Worm (Caenorhabditis elegans): Measurements from ENCODE around the gene nipa-1.
A peak's percentile ranks its signal among the peaks of the same experiment; 100 is the strongest.

Gene nipa-1

ce11 chrIII:3086471-3086870, 40.5 kb downstream of the nipa-1 start, which contains the start of gene sft-1:
Gene sft-1 (plus strand): TSS chrIII:3086671.
- TF ChIP-seq scrt-1 (GFP tag; IDR thresholded peaks at IDR 0.05) (no peak), aly-1 (tag; optimal IDR thresholded peaks at IDR 0.05) (no peak), sea-1 (GFP tag; conservative IDR thresholded peaks at IDR 0.05) (no peak), ceh-36 (tag; optimal IDR thresholded peaks at IDR 0.05) (no peak), tbx-37 (GFP tag; conservative IDR thresholded peaks at IDR 0.05) (no peak), flt-1 (GFP tag; IDR thresholded peaks at IDR 0.05) (no peak), hnd-1 (tag; optimal IDR thresholded peaks at IDR 0.05) (no peak), hmg-4 (GFP tag; optimal IDR thresholded peaks at IDR 0.05) (no peak), ama-1 (optimal IDR thresholded peaks at IDR 0.05) (no peak), ets-7 (tag; optimal IDR thresholded peaks at IDR 0.05) (no peak), F13C5.2 (tag; optimal IDR thresholded peaks at IDR 0.05) (no peak), tbx-11 (GFP tag; IDR thresholded peaks at IDR 0.05) (no peak), pes-1 (GFP tag; IDR thresholded peaks at IDR 0.05) (no peak), tra-4 (tag; optimal IDR thresholded peaks at IDR 0.05) (no peak), hmbx-1 (tag; optimal IDR thresholded peaks at IDR 0.05) (no peak), ceh-13 (GFP tag; optimal IDR thresholded peaks at IDR 0.05) (no peak), B0310.2 (tag; optimal IDR thresholded peaks at IDR 0.05) (no peak)

DNA sequence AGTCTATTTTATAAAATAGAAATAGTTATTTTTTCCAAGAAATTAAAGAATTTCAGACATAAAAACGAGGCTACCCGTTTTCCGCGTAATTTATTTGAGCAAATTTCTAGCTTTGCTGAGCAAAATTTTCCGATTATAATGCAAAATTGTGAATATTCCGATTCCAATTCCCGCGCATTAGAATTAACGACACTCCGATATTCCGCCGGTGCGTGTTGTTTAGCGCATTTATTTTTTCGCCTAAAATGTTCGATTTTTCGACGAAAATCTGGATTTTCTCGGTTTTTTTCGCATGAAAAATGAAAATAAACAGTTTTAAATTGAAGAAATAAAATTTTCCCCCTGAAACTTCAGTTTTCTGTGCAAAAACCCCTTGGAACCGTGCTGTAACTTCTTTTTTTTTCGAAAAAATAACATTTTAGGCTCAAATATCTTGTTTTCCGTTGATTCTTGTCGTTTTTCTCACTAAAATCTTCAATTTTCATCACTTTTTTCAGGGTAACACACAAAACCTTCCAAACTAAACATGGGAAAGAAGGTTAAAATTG, 56.8 kb downstream of the nipa-1 start, which contains the start of gene H06I04.3:
Gene H06I04.3 (plus strand): TSS at position 498 of the 548 bp plus-strand sequence.
- no peak for TF ChIP-seq flt-1 (GFP tag; IDR thresholded peaks at IDR 0.05)
- TF ChIP-seq F13C5.2 (tag; optimal IDR thresholded peaks at IDR 0.05), result peak; percentile 35

DNA sequence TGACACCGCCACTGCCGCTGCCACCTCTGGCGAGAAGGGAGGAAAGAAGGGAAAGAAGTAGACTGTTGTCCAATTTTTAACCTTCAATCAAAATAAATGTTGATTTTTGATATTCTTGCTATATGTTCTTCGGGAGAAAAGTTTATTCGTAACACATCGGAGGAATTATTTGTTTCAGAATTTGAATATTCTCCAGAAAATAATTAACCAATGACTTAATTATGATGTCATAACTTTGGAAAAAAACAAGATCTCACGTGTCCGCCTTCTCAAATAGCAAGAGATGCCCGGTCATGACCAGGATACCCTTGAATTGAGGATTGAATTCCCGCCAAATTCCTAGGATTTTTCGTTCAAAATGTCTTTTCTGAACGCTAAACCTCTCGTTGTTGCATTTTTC, 57.8 kb downstream of the nipa-1 start:
- no peak for TF ChIP-seq hmbx-1 (tag; optimal IDR thresholded peaks at IDR 0.05)
- no peak for TF ChIP-seq ceh-13 (GFP tag; optimal IDR thresholded peaks at IDR 0.05)
- no peak for TF ChIP-seq B0310.2 (tag; optimal IDR thresholded peaks at IDR 0.05)
- TF ChIP-seq F13C5.2 (tag; optimal IDR thresholded peaks at IDR 0.05), result no peak
- no peak for TF ChIP-seq tbx-37 (GFP tag; conservative IDR thresholded peaks at IDR 0.05)
- no peak for TF ChIP-seq ets-7 (tag; optimal IDR thresholded peaks at IDR 0.05)

ce11 chrIII:3067909-3068455, 58.9 kb downstream of the nipa-1 start, which contains the start of gene ubl-1:
Gene ubl-1 (plus strand): TSS chrIII:3068310.
- TF ChIP-seq ceh-36 (tag; optimal IDR thresholded peaks at IDR 0.05) (no peak), F13C5.2 (tag; optimal IDR thresholded peaks at IDR 0.05) (peak; percentile 31)

ce11 chrIII:3066769-3067168, 60.2 kb downstream of the nipa-1 start:
- TF ChIP-seq ceh-13 (GFP tag; optimal IDR thresholded peaks at IDR 0.05) (no peak), hmg-4 (GFP tag; optimal IDR thresholded peaks at IDR 0.05) (no peak), hmbx-1 (tag; optimal IDR thresholded peaks at IDR 0.05) (no peak), pes-1 (GFP tag; IDR thresholded peaks at IDR 0.05) (no peak), sea-1 (GFP tag; conservative IDR thresholded peaks at IDR 0.05) (no peak), F13C5.2 (tag; optimal IDR thresholded peaks at IDR 0.05) (no peak), ceh-36 (tag; optimal IDR thresholded peaks at IDR 0.05) (no peak), aly-1 (tag; optimal IDR thresholded peaks at IDR 0.05) (no peak), hnd-1 (tag; optimal IDR thresholded peaks at IDR 0.05) (no peak), tbx-37 (GFP tag; conservative IDR thresholded peaks at IDR 0.05) (no peak), B0310.2 (tag; optimal IDR thresholded peaks at IDR 0.05) (no peak), tra-4 (tag; optimal IDR thresholded peaks at IDR 0.05) (no peak), flt-1 (GFP tag; IDR thresholded peaks at IDR 0.05) (no peak), ets-7 (tag; optimal IDR thresholded peaks at IDR 0.05) (no peak), ama-1 (optimal IDR thresholded peaks at IDR 0.05) (no peak)

- no peak for TF ChIP-seq scrt-1 (GFP tag; IDR thresholded peaks at IDR 0.05)
- TF ChIP-seq pes-1 (GFP tag; IDR thresholded peaks at IDR 0.05), result no peak
- no peak for TF ChIP-seq hmg-4 (GFP tag; optimal IDR thresholded peaks at IDR 0.05)
- TF ChIP-seq hmbx-1 (tag; optimal IDR thresholded peaks at IDR 0.05), result no peak
- TF ChIP-seq sea-1 (GFP tag; conservative IDR thresholded peaks at IDR 0.05), result no peak
- TF ChIP-seq ama-1 (optimal IDR thresholded peaks at IDR 0.05), result no peak
- no peak for TF ChIP-seq tbx-11 (GFP tag; IDR thresholded peaks at IDR 0.05)
- no peak for TF ChIP-seq aly-1 (tag; optimal IDR thresholded peaks at IDR 0.05)
Measured at ce11 chrIII:3065876-3066509, 60.9 kb downstream of the nipa-1 start.

DNA sequence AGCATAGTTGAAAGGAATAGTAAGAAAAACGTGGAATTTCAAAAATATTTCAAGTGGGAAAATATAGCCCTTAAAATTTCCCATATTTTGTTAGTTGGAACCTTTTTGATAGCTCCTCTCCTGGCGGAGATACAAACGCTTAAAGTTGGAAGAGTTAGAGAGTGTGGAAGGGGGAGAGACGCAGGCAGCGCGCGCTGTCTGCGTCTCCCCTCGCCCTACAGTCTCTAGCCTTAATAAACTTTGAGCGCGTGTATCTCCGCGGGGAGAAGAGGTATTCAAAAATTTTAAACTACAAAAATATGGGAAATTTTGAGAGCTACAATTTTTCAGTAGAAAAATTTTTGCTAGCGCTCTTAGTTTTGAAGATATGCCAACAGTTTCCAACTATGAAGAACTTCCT, 62.4 kb downstream of the nipa-1 start:
- TF ChIP-seq pes-1 (GFP tag; IDR thresholded peaks at IDR 0.05) (no peak), flt-1 (GFP tag; IDR thresholded peaks at IDR 0.05) (no peak), hnd-1 (tag; optimal IDR thresholded peaks at IDR 0.05) (no peak), ets-7 (tag; optimal IDR thresholded peaks at IDR 0.05) (no peak), tbx-11 (GFP tag; IDR thresholded peaks at IDR 0.05) (no peak), tbx-37 (GFP tag; conservative IDR thresholded peaks at IDR 0.05) (no peak)

- no peak for TF ChIP-seq ama-1 (optimal IDR thresholded peaks at IDR 0.05)
- no peak for TF ChIP-seq hmg-4 (GFP tag; optimal IDR thresholded peaks at IDR 0.05)
- TF ChIP-seq pes-1 (GFP tag; IDR thresholded peaks at IDR 0.05), result no peak
- TF ChIP-seq flt-1 (GFP tag; IDR thresholded peaks at IDR 0.05), result no peak
- TF ChIP-seq B0310.2 (tag; optimal IDR thresholded peaks at IDR 0.05), result no peak
Measured at ce11 chrIII:3063999-3064398, 62.9 kb downstream of the nipa-1 start, which contains the start of gene H06I04.6. Gene H06I04.6 (minus strand): TSS chrIII:3064343.

All from whole organism, early embryonic.